Worm (Caenorhabditis elegans): ENCODE measurements around the gene ugt-59.

DNA sequence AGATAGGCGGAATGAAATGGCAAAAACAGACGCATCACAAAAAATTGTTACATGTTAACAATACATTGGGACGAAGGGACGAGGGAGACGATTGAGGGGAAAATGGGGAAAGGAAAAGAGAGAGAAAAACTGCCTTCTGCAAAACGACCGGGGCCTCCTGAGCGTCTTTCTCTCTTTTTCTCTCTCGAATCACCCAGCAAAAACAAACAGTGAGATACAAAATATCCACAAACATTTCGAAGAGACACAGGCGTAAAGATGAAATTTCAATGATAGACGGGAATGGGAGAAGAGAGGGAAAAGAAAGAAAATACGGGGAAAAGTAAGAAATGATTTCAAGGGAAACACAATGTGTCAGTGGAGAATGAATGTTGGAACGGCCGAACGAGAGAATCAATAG is 14.4 kb upstream of the ugt-59 start:
- TF ChIP-seq ztf-23 (GFP tag; IDR thresholded peaks at IDR 0.05), result no peak
- TF ChIP-seq flt-1 (GFP tag; IDR thresholded peaks at IDR 0.05), result no peak
- TF ChIP-seq tab-1 (GFP tag; IDR thresholded peaks at IDR 0.05), result no peak
- TF ChIP-seq klf-2 (GFP tag; conservative IDR thresholded peaks at IDR 0.05), result no peak
